Fruit fly (Drosophila melanogaster) whole organism, embryonic: ENCODE data around the gene SerRS-m.

Source experiments
- Atf6 ChIP-seq: fragments of 200-800 bp; sonication (Bioruptor generic); IDR thresholded peaks from 2 replicates; pipeline ENCODE4 v1.3.6; 2022; ENCODE audit warnings: missing biosample characterization, missing genetic modification characterization
- BtbVII ChIP-seq: fragments of 200-800 bp; sonication (Bioruptor generic); optimal IDR thresholded peaks from 3 replicates; lab custom pipeline; 2017; ENCODE audit warnings: missing biosample characterization, mild to moderate bottlenecking, missing genetic modification characterization
- CG12219 ChIP-seq: fragments of 200-800 bp; sonication (Bioruptor generic); optimal IDR thresholded peaks from 3 replicates; lab custom pipeline; 2018; ENCODE audit warnings: missing biosample characterization, mild to moderate bottlenecking, missing genetic modification characterization
- CG13775 ChIP-seq: fragments of 200-800 bp; sonication (Bioruptor generic); optimal IDR thresholded peaks from 3 replicates; lab custom pipeline; 2017; ENCODE audit warnings: missing biosample characterization, mild to moderate bottlenecking, missing genetic modification characterization
- CG1529 ChIP-seq: fragments of 200-800 bp; sonication (Bioruptor generic); optimal IDR thresholded peaks from 3 replicates; lab custom pipeline; 2018; ENCODE audit warnings: missing biosample characterization, missing genetic modification characterization
- CG1647 ChIP-seq: fragments of 200-800 bp; sonication (Bioruptor generic); optimal IDR thresholded peaks from 3 replicates; lab custom pipeline; 2016; ENCODE audit warnings: missing biosample characterization, missing genetic modification characterization
- CG16815 ChIP-seq: fragments of 200-800 bp; sonication (Bioruptor generic); optimal IDR thresholded peaks from 3 replicates; lab custom pipeline; 2017; ENCODE audit warnings: missing biosample characterization, mild to moderate bottlenecking, missing genetic modification characterization
- CG17359 ChIP-seq: fragments of 200-800 bp; sonication (Bioruptor generic); optimal IDR thresholded peaks from 3 replicates; lab custom pipeline; 2018; ENCODE audit warnings: missing biosample characterization, mild to moderate bottlenecking, missing genetic modification characterization, moderate library complexity
- CG18011 ChIP-seq: fragments of 200-800 bp; sonication (Bioruptor generic); optimal IDR thresholded peaks from 2 replicates; lab custom pipeline; 2017; ENCODE audit warnings: missing biosample characterization, missing genetic modification characterization, mild to moderate bottlenecking, moderate library complexity, missing genotype
- CG2116 ChIP-seq: fragments of 200-800 bp; sonication (Bioruptor generic); optimal IDR thresholded peaks from 3 replicates; lab custom pipeline; 2018; ENCODE audit warnings: missing biosample characterization, mild to moderate bottlenecking, missing genetic modification characterization
- CG3281 ChIP-seq: fragments of 200-800 bp; sonication (Bioruptor generic); optimal IDR thresholded peaks from 3 replicates; lab custom pipeline; 2017; ENCODE audit warnings: missing biosample characterization, mild to moderate bottlenecking, missing genetic modification characterization
- CG43689 ChIP-seq: fragments of 200-800 bp; sonication (Bioruptor generic); IDR thresholded peaks from 2 replicates; pipeline ENCODE4 v1.3.6; 2022; ENCODE audit warnings: missing biosample characterization, missing genetic modification characterization
- CG4730 ChIP-seq: fragments of 200-800 bp; sonication (Bioruptor generic); IDR thresholded peaks from 2 replicates; pipeline ENCODE4 v1.3.6; 2022; ENCODE audit warnings: missing biosample characterization, missing genetic modification characterization
- CG6813 ChIP-seq: fragments of 200-800 bp; sonication (Bioruptor generic); optimal IDR thresholded peaks from 2 replicates; lab custom pipeline; 2017; ENCODE audit warnings: missing biosample characterization, missing genetic modification characterization, mild to moderate bottlenecking, moderate library complexity, missing genetic modification reagents
- CG7839 ChIP-seq: fragments of 200-800 bp; sonication (Bioruptor generic); optimal IDR thresholded peaks from 3 replicates; lab custom pipeline; 2018; ENCODE audit warnings: missing biosample characterization, mild to moderate bottlenecking, missing genetic modification characterization, moderate library complexity
- CG7987 ChIP-seq: fragments of 200-800 bp; sonication (Bioruptor generic); optimal IDR thresholded peaks from 2 replicates; lab custom pipeline; 2018; ENCODE audit warnings: missing biosample characterization, mild to moderate bottlenecking, missing genetic modification characterization, moderate library complexity
- CG8290 ChIP-seq, 3 experiments: fragments of 200-800 bp; sonication (Bioruptor generic); optimal IDR thresholded peaks; 2 replicates each; lab custom pipeline; 2016 to 2019; ENCODE audit warnings: missing biosample characterization in 3 of 3, missing genetic modification characterization in 3 of 3, mild to moderate bottlenecking in 2 of 3, moderate library complexity in 1 of 3
- CG8388 ChIP-seq: fragments of 200-800 bp; sonication (Bioruptor generic); optimal IDR thresholded peaks from 2 replicates; lab custom pipeline; 2019; ENCODE audit warnings: missing biosample characterization, mild to moderate bottlenecking, missing genetic modification characterization, moderate library complexity
- CoRest ChIP-seq: fragments of 200-800 bp; sonication (Bioruptor generic); optimal IDR thresholded peaks from 3 replicates; lab custom pipeline; 2018; ENCODE audit warnings: missing biosample characterization, mild to moderate bottlenecking, missing genetic modification characterization, moderate library complexity
- Deaf1 ChIP-seq: fragments of 200-800 bp; optimal IDR thresholded peaks from 3 replicates; lab custom pipeline; 2019; ENCODE audit warnings: missing biosample characterization, mild to moderate bottlenecking, missing genetic modification characterization, moderate library complexity
- Dll ChIP-seq: fragments of 200-800 bp; sonication (Bioruptor generic); IDR thresholded peaks from 4 replicates; pipeline ENCODE4 v1.3.6; 2022; ENCODE audit warnings: missing biosample characterization, missing genetic modification characterization; ENCODE audit not compliant: partially characterized antibody
- Eip74EF ChIP-seq, 2 experiments: fragments of 200-800 bp in 1 of 2; fragments of >200 bp in 1 of 2; sonication (Bioruptor generic) in 1 of 2; optimal IDR thresholded peaks; 2 replicates each; lab custom pipeline; 2017 to 2019; ENCODE audit warnings: missing biosample characterization in 2 of 2, missing genetic modification characterization in 2 of 2, mild to moderate bottlenecking in 1 of 2, moderate library complexity in 1 of 2
- MBD-R2 ChIP-seq: fragments of 200-800 bp; sonication (Bioruptor generic); IDR thresholded peaks from 2 replicates; pipeline ENCODE4 v1.3.6; 2022; ENCODE audit warnings: missing biosample characterization, missing genetic modification characterization
- MESR4 ChIP-seq: fragments of 200-800 bp; sonication (Bioruptor generic); optimal IDR thresholded peaks from 2 replicates; lab custom pipeline; 2018; ENCODE audit warnings: missing biosample characterization, mild to moderate bottlenecking, missing genetic modification characterization, moderate library complexity
- NFAT ChIP-seq: fragments of 200-800 bp; sonication (Bioruptor generic); IDR thresholded peaks from 2 replicates; pipeline ENCODE4 v1.3.6; 2022; ENCODE audit warnings: missing biosample characterization, missing genetic modification characterization
- YL-1 ChIP-seq: fragments of 200-800 bp; sonication (Bioruptor generic); optimal IDR thresholded peaks from 3 replicates; lab custom pipeline; 2017; ENCODE audit warnings: missing biosample characterization, mild to moderate bottlenecking, missing genetic modification characterization
- abd-A ChIP-seq: fragments of 200-800 bp; sonication (Bioruptor generic); optimal IDR thresholded peaks from 3 replicates; lab custom pipeline; 2019; ENCODE audit warnings: missing biosample characterization, mild to moderate bottlenecking, missing genetic modification characterization, moderate library complexity
- br ChIP-seq: fragments of >200 bp; optimal IDR thresholded peaks from 2 replicates; lab custom pipeline; 2017
- cas ChIP-seq: fragments of 200-800 bp; sonication (Bioruptor generic); IDR thresholded peaks from 2 replicates; pipeline ENCODE4 v1.3.6; 2022; ENCODE audit warnings: missing biosample characterization, missing genetic modification characterization
- da ChIP-seq: fragments of 200-800 bp; sonication (Bioruptor generic); optimal IDR thresholded peaks from 2 replicates; lab custom pipeline; 2016; ENCODE audit warnings: missing biosample characterization, missing genetic modification characterization
- dati ChIP-seq: fragments of 200-800 bp; sonication (Bioruptor generic); IDR thresholded peaks from 2 replicates; pipeline ENCODE4 v1.3.6; 2022; ENCODE audit warnings: missing biosample characterization, missing genetic modification characterization
- disco-r ChIP-seq: fragments of 200-800 bp; sonication (Bioruptor generic); optimal IDR thresholded peaks from 2 replicates; lab custom pipeline; 2016; ENCODE audit warnings: missing biosample characterization, missing genetic modification characterization
- ems ChIP-seq: fragments of 200-800 bp; sonication (Bioruptor generic); optimal IDR thresholded peaks from 3 replicates; lab custom pipeline; 2016; ENCODE audit warnings: missing biosample characterization, missing genetic modification characterization
- exex ChIP-seq: fragments of 200-800 bp; sonication (Bioruptor generic); optimal IDR thresholded peaks from 4 replicates; lab custom pipeline; 2018; ENCODE audit warnings: missing biosample characterization, mild to moderate bottlenecking, missing genetic modification characterization, moderate library complexity
- fd96Cb ChIP-seq: fragments of 200-800 bp; sonication (Bioruptor generic); optimal IDR thresholded peaks from 2 replicates; lab custom pipeline; 2018; ENCODE audit warnings: missing biosample characterization, mild to moderate bottlenecking, missing genetic modification characterization, moderate library complexity
- gt ChIP-seq: fragments of 200-800 bp; sonication (Bioruptor generic); IDR thresholded peaks from 2 replicates; pipeline ENCODE4 v1.3.6; 2022; ENCODE audit warnings: missing biosample characterization, missing genetic modification characterization
- hth ChIP-seq: fragments of >200 bp; optimal IDR thresholded peaks from 2 replicates; lab custom pipeline; 2017; ENCODE audit warnings: inconsistent platforms
- insv ChIP-seq, 2 experiments: fragments of 200-800 bp; sonication (Bioruptor generic); optimal IDR thresholded peaks; 3 replicates each; lab custom pipeline; 2016 to 2018; ENCODE audit warnings: missing biosample characterization in 2 of 2, missing genetic modification characterization in 2 of 2
- kay ChIP-seq: fragments of 200-800 bp; sonication (Bioruptor generic); optimal IDR thresholded peaks from 2 replicates; lab custom pipeline; 2016; ENCODE audit warnings: missing biosample characterization, missing genetic modification characterization
- klu ChIP-seq: fragments of 200-800 bp; sonication (Bioruptor generic); IDR thresholded peaks from 2 replicates; pipeline ENCODE4 v1.3.6; 2022; ENCODE audit warnings: missing biosample characterization, missing genetic modification characterization
- lmd ChIP-seq: fragments of 200-800 bp; sonication (Bioruptor generic); IDR thresholded peaks from 2 replicates; pipeline ENCODE4 v1.3.6; 2022; ENCODE audit warnings: missing biosample characterization, missing genetic modification characterization
- lov ChIP-seq, 2 experiments: fragments of 200-800 bp in 1 of 2; fragments of >200 bp in 1 of 2; sonication (Bioruptor generic) in 1 of 2; IDR thresholded peaks in 1 of 2; optimal IDR thresholded peaks in 1 of 2; 2 replicates in 1 of 2; 3 replicates in 1 of 2; pipeline versions ENCODE4 v1.3.6 to Lab custom; 2017 to 2022; ENCODE audit warnings: missing biosample characterization in 1 of 2, missing genetic modification characterization in 1 of 2
- pan ChIP-seq, 4 experiments: fragments of >200 bp in 3 of 4; fragments of 200-800 bp in 1 of 4; sonication (Bioruptor generic) in 1 of 4; optimal IDR thresholded peaks in 3 of 4; IDR thresholded peaks in 1 of 4; 2 replicates each; pipeline versions ENCODE4 v1.3.6 to Lab custom; 2017 to 2022; ENCODE audit warnings: missing biosample characterization in 2 of 4, missing genetic modification characterization in 2 of 4, mixed read lengths in 1 of 4
- pros ChIP-seq: fragments of 200-800 bp; sonication (Bioruptor generic); optimal IDR thresholded peaks from 3 replicates; lab custom pipeline; 2019; ENCODE audit warnings: missing biosample characterization, mild to moderate bottlenecking, missing genetic modification characterization, moderate library complexity
- ranshi ChIP-seq: fragments of 200-800 bp; sonication (Bioruptor generic); IDR thresholded peaks from 2 replicates; pipeline ENCODE4 v1.3.6; 2022; ENCODE audit warnings: missing biosample characterization, missing genetic modification characterization
- run ChIP-seq: fragments of 200-800 bp; sonication (Bioruptor generic); optimal IDR thresholded peaks from 3 replicates; lab custom pipeline; 2018; ENCODE audit warnings: missing biosample characterization, mild to moderate bottlenecking, missing genetic modification characterization
- vvl ChIP-seq: fragments of 200-800 bp; sonication (Bioruptor generic); IDR thresholded peaks from 2 replicates; pipeline ENCODE4 v1.3.6; 2022; ENCODE audit warnings: missing biosample characterization, missing genetic modification characterization

Gene SerRS-m

DNA sequence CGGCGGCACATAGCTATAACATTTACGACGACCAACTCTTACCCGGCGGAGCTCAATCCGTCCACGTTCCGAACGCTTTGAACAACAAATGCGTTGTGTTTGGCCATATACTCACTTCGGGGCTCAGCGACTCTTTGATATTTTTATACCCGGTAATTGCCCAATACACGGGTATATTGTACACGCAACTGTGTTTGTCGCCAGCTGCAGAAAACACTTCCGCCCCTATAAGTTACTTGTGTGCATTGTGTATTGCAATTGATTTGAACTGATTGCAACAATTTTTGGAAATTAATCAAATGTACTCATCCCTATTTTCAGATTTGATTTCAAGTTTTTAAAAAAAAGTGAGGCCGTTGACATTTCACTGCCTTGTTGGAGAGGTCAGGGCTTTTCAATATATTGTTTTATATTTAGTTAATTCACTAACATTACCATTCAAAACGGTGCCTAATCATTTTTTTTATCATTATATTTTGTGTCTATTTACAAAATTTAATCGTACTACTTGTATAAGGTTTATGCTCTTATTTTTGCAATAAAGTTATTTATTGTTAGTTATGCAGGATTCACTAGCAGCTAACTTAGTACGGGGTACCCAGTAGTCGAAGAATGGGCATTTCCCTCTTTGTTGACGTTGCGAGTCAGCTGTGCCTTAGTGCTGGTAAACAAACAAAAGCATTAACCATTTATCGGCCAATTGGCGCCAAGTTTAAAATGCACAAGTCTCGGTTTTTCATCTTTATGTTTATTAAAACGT, 2.6 kb downstream of the SerRS-m start, which contains the start of gene Nagk (continued):
- TF ChIP-seq Eip74EF (GFP tag; optimal IDR thresholded peaks at IDR 0.05; lab: Kevin White, UChicago) = peak in 1 of 2 experiments; percentile 79
- no peak for TF ChIP-seq da (GFP tag; lab: Kevin White, UChicago)
- peak in 1 of 2 experiments; percentile 27 for TF ChIP-seq pan (optimal IDR thresholded peaks at IDR 0.05; lab: Kevin White, UChicago)
- peak in 1 of 2 experiments; percentile 55 for TF ChIP-seq pan (GFP tag; optimal IDR thresholded peaks at IDR 0.05 in 1 of 2, IDR thresholded peaks at IDR 0.05 in 1 of 2)
- TF ChIP-seq CG4730 = no peak
- peak; percentile 13; the same call in 1 of the 2 replicates for TF ChIP-seq vvl (GFP tag; lab: Robert Waterston, UW)
- TF ChIP-seq kay = peak; percentile 52
- no peak for TF ChIP-seq CG8290 (GFP tag; optimal IDR thresholded peaks at IDR 0.05; lab: Kevin White, UChicago)
- peak in 1 of 2 experiments; percentile 80 for TF ChIP-seq CG8290 (tag; optimal IDR thresholded peaks at IDR 0.05; lab: Kevin White, UChicago)
- TF ChIP-seq CG7839 (tag; lab: Kevin White, UChicago) = peak; percentile 69
- TF ChIP-seq Atf6 (GFP tag; lab: Robert Waterston, UW) = peak; percentile 13; the same call in 1 of the 2 replicates
- no peak for TF ChIP-seq CG1647 (GFP tag; lab: Kevin White, UChicago)
- peak; percentile 58 for TF ChIP-seq NFAT (GFP tag; lab: Robert Waterston, UW)
- TF ChIP-seq exex (tag; lab: Kevin White, UChicago) = peak; percentile 47
- peak; percentile 47 for TF ChIP-seq CG1529
- no peak for TF ChIP-seq run (tag; lab: Kevin White, UChicago)
- TF ChIP-seq CoRest (tag; lab: Kevin White, UChicago) = peak; percentile 77
- TF ChIP-seq hth = no peak
- no peak for TF ChIP-seq klu (GFP tag; lab: Robert Waterston, UW)
- TF ChIP-seq BtbVII (GFP tag; lab: Kevin White, UChicago) = peak; percentile 65
- no peak for TF ChIP-seq CG7987 (GFP tag; lab: Kevin White, UChicago)
- TF ChIP-seq MBD-R2 (GFP tag; lab: Robert Waterston, UW) = peak; percentile 44
- TF ChIP-seq CG18011 = peak; percentile 36
- peak; percentile 50 for TF ChIP-seq Deaf1
- no peak for TF ChIP-seq lov (optimal IDR thresholded peaks at IDR 0.05; lab: Kevin White, UChicago)
- no peak for TF ChIP-seq lov (GFP tag; IDR thresholded peaks at IDR 0.05; lab: Robert Waterston, UW)
- no peak for TF ChIP-seq gt (GFP tag; lab: Robert Waterston, UW)
- peak; percentile 64 for TF ChIP-seq CG2116 (GFP tag; lab: Kevin White, UChicago)
- no peak for TF ChIP-seq abd-A (tag; lab: Kevin White, UChicago)
- TF ChIP-seq CG6813 = no peak
- TF ChIP-seq CG8388 = peak; percentile 41
- no peak for TF ChIP-seq br (lab: Kevin White, UChicago)
- 0 out of 2 replicates have a peak, but pooled peaks have one; percentile 11 for TF ChIP-seq CG43689 (GFP tag; lab: Robert Waterston, UW)
- no peak for TF ChIP-seq pros (GFP tag; lab: Kevin White, UChicago)
- TF ChIP-seq insv (GFP tag; optimal IDR thresholded peaks at IDR 0.05; lab: Kevin White, UChicago) = no peak
- TF ChIP-seq MESR4 = peak; percentile 56
- 0 out of 2 replicates have a peak, but pooled peaks have one; percentile 18 for TF ChIP-seq lmd (GFP tag; lab: Robert Waterston, UW)
- no peak for TF ChIP-seq cas
- TF ChIP-seq YL-1 (GFP tag; lab: Kevin White, UChicago) = peak; percentile 16
- TF ChIP-seq Dll (GFP tag; lab: Robert Waterston, UW) = no peak
- TF ChIP-seq CG16815 (GFP tag; lab: Kevin White, UChicago) = peak; percentile 54
- TF ChIP-seq CG17359 (tag; lab: Kevin White, UChicago) = peak; percentile 34
- peak; percentile 43 for TF ChIP-seq ems (GFP tag; lab: Kevin White, UChicago)
- TF ChIP-seq dati (GFP tag; lab: Robert Waterston, UW) = 0 out of 2 replicates have a peak, but pooled peaks have one; percentile 5
- peak; percentile 41 for TF ChIP-seq fd96Cb
- no peak for TF ChIP-seq CG12219
- peak; percentile 8; the same call in 1 of the 2 replicates for TF ChIP-seq ranshi
- peak; percentile 79 for TF ChIP-seq CG13775 (GFP tag; lab: Kevin White, UChicago)
- TF ChIP-seq CG3281 (GFP tag; lab: Kevin White, UChicago) = peak; percentile 62
- peak; percentile 11 for TF ChIP-seq disco-r (GFP tag; lab: Kevin White, UChicago)
